Fruit fly (Drosophila melanogaster) whole organism, embryonic: Measurements from ENCODE around the gene Gnf1.

Experiments
- Ada2b ChIP-seq: fragments of 200-800 bp; sonication (Bioruptor generic); IDR thresholded peaks from 2 replicates; pipeline ENCODE4 v1.3.6; 2022; ENCODE audit warnings: missing biosample characterization, missing genetic modification characterization
- Aef1 ChIP-seq: fragments of 200-800 bp; sonication (Bioruptor generic); IDR thresholded peaks from 3 replicates; pipeline ENCODE4 v1.3.6; 2022; ENCODE audit warnings: missing biosample characterization, missing genetic modification characterization
- Atf-2 ChIP-seq: fragments of 200-800 bp; sonication (Bioruptor generic); optimal IDR thresholded peaks from 2 replicates; lab custom pipeline; 2016; ENCODE audit warnings: missing biosample characterization, missing genetic modification characterization
- Atf3 ChIP-seq: fragments of 200-800 bp; sonication (Bioruptor generic); optimal IDR thresholded peaks from 3 replicates; lab custom pipeline; 2016; ENCODE audit warnings: missing biosample characterization, missing genetic modification characterization
- B-H1 ChIP-seq: fragments of 200-800 bp; sonication (Bioruptor generic); IDR thresholded peaks from 3 replicates; pipeline ENCODE4 v1.3.6; 2022; ENCODE audit warnings: missing biosample characterization, missing genetic modification characterization
- B-H2 ChIP-seq: fragments of 200-800 bp; sonication (Bioruptor generic); optimal IDR thresholded peaks from 2 replicates; lab custom pipeline; 2018; ENCODE audit warnings: missing biosample characterization, mild to moderate bottlenecking, missing genetic modification characterization
- CG1024 ChIP-seq: fragments of 200-800 bp; sonication (Bioruptor generic); IDR thresholded peaks from 2 replicates; pipeline ENCODE4 v1.3.6; 2022; ENCODE audit warnings: missing biosample characterization, missing genetic modification characterization
- CG12155 ChIP-seq: fragments of 200-800 bp; sonication (Bioruptor generic); optimal IDR thresholded peaks from 3 replicates; lab custom pipeline; 2016; ENCODE audit warnings: missing biosample characterization, missing genetic modification characterization
- CG12299 ChIP-seq: fragments of 200-800 bp; sonication (Bioruptor generic); optimal IDR thresholded peaks from 2 replicates; lab custom pipeline; 2018; ENCODE audit warnings: missing biosample characterization, mild to moderate bottlenecking, missing genetic modification characterization
- CG12942 ChIP-seq: fragments of 200-800 bp; sonication (Bioruptor generic); optimal IDR thresholded peaks from 3 replicates; lab custom pipeline; 2016; ENCODE audit warnings: missing biosample characterization, missing genetic modification characterization
- CG14014 ChIP-seq: fragments of 200-800 bp; sonication (Bioruptor generic); IDR thresholded peaks from 2 replicates; pipeline ENCODE4 v1.3.6; 2022; ENCODE audit warnings: missing biosample characterization, missing genetic modification characterization
- CG14965 ChIP-seq: fragments of 200-800 bp; sonication (Bioruptor generic); optimal IDR thresholded peaks from 2 replicates; lab custom pipeline; 2016; ENCODE audit warnings: missing biosample characterization, missing genetic modification characterization, borderline replicate concordance
- CG15011 ChIP-seq: fragments of 200-800 bp; sonication (Bioruptor generic); optimal IDR thresholded peaks from 3 replicates; lab custom pipeline; 2018; ENCODE audit warnings: missing biosample characterization, mild to moderate bottlenecking, missing genetic modification characterization
- CG17802 ChIP-seq: fragments of 200-800 bp; sonication (Bioruptor generic); optimal IDR thresholded peaks from 2 replicates; lab custom pipeline; 2018; ENCODE audit warnings: missing biosample characterization, mild to moderate bottlenecking, missing genetic modification characterization, moderate library complexity
- CG18764 ChIP-seq: fragments of 200-800 bp; sonication (Bioruptor generic); optimal IDR thresholded peaks from 3 replicates; lab custom pipeline; 2016; ENCODE audit warnings: missing biosample characterization, missing genetic modification characterization
- CG4617 ChIP-seq: fragments of 200-800 bp; sonication (Bioruptor generic); optimal IDR thresholded peaks from 3 replicates; lab custom pipeline; 2016; ENCODE audit warnings: missing biosample characterization, missing genetic modification characterization, borderline replicate concordance
- CG6272 ChIP-seq: fragments of 200-800 bp; sonication (Bioruptor generic); IDR thresholded peaks from 2 replicates; pipeline ENCODE4 v1.3.6; 2022; ENCODE audit warnings: missing biosample characterization, missing genetic modification characterization
- CG7987 ChIP-seq: fragments of 200-800 bp; sonication (Bioruptor generic); optimal IDR thresholded peaks from 2 replicates; lab custom pipeline; 2018; ENCODE audit warnings: missing biosample characterization, mild to moderate bottlenecking, missing genetic modification characterization, moderate library complexity
- CG8281 ChIP-seq: fragments of 200-800 bp; sonication (Bioruptor generic); optimal IDR thresholded peaks from 2 replicates; lab custom pipeline; 2018; ENCODE audit warnings: missing biosample characterization, mild to moderate bottlenecking, missing genetic modification characterization, moderate library complexity
- CG8478 ChIP-seq: fragments of >200 bp; optimal IDR thresholded peaks from 2 replicates; lab custom pipeline; 2018
- CG9215 ChIP-seq: fragments of 200-800 bp; sonication (Bioruptor generic); IDR thresholded peaks from 2 replicates; pipeline ENCODE4 v1.3.6; 2022; ENCODE audit warnings: missing biosample characterization, missing genetic modification characterization
- CG9727 ChIP-seq: fragments of 200-800 bp; sonication (Bioruptor generic); optimal IDR thresholded peaks from 3 replicates; lab custom pipeline; 2017; ENCODE audit warnings: missing biosample characterization, mild to moderate bottlenecking, missing genetic modification characterization
- CTCF ChIP-seq: fragments of 200-800 bp; sonication (Bioruptor generic); optimal IDR thresholded peaks from 2 replicates; lab custom pipeline; 2017; ENCODE audit warnings: missing biosample characterization, mild to moderate bottlenecking, missing genetic modification characterization, moderate library complexity
- Camta ChIP-seq: fragments of 200-800 bp; sonication (Bioruptor generic); optimal IDR thresholded peaks from 2 replicates; lab custom pipeline; 2016; ENCODE audit warnings: missing biosample characterization, missing genetic modification characterization
- D ChIP-seq, 2 experiments: fragments of 200-800 bp in 1 of 2; fragments of >200 bp in 1 of 2; sonication (Bioruptor generic) in 1 of 2; optimal IDR thresholded peaks; 2 replicates in 1 of 2; 3 replicates in 1 of 2; lab custom pipeline; 2017; ENCODE audit warnings: mild to moderate bottlenecking in 1 of 2, missing biosample characterization in 1 of 2, missing genetic modification characterization in 1 of 2, missing genetic modification reagents in 1 of 2
- Drgx ChIP-seq: fragments of 200-800 bp; sonication (Bioruptor generic); IDR thresholded peaks from 2 replicates; pipeline ENCODE4 v1.3.6; 2022; ENCODE audit warnings: missing biosample characterization, missing genetic modification characterization
- Eip74EF ChIP-seq, 2 experiments: fragments of 200-800 bp in 1 of 2; fragments of >200 bp in 1 of 2; sonication (Bioruptor generic) in 1 of 2; optimal IDR thresholded peaks; 2 replicates each; lab custom pipeline; 2017 to 2019; ENCODE audit warnings: missing biosample characterization in 2 of 2, missing genetic modification characterization in 2 of 2, mild to moderate bottlenecking in 1 of 2, moderate library complexity in 1 of 2
- Hr39 ChIP-seq: fragments of >200 bp; optimal IDR thresholded peaks from 2 replicates; lab custom pipeline; 2017
- Hsf ChIP-seq: fragments of 200-800 bp; sonication (Bioruptor generic); optimal IDR thresholded peaks from 3 replicates; lab custom pipeline; 2016; ENCODE audit warnings: missing biosample characterization, missing genetic modification characterization
- MESR4 ChIP-seq: fragments of 200-800 bp; sonication (Bioruptor generic); optimal IDR thresholded peaks from 2 replicates; lab custom pipeline; 2018; ENCODE audit warnings: missing biosample characterization, mild to moderate bottlenecking, missing genetic modification characterization, moderate library complexity
- PHDP ChIP-seq: fragments of 200-800 bp; sonication (Bioruptor generic); optimal IDR thresholded peaks from 3 replicates; lab custom pipeline; 2018; ENCODE audit warnings: missing biosample characterization, mild to moderate bottlenecking, missing genetic modification characterization, moderate library complexity
- Pdp1 ChIP-seq, 2 experiments: fragments of 200-800 bp; sonication (Bioruptor generic); optimal IDR thresholded peaks; 3 replicates each; lab custom pipeline; 2016; ENCODE audit warnings: missing biosample characterization in 2 of 2, missing genetic modification characterization in 2 of 2, mild to moderate bottlenecking in 1 of 2, moderate library complexity in 1 of 2
- Sry-δ ChIP-seq: fragments of 200-800 bp; sonication (Bioruptor generic); optimal IDR thresholded peaks from 2 replicates; lab custom pipeline; 2016; ENCODE audit warnings: missing biosample characterization, missing genetic modification characterization
- Ssrp ChIP-seq: fragments of 200-800 bp; sonication (Bioruptor generic); optimal IDR thresholded peaks from 2 replicates; lab custom pipeline; 2018; ENCODE audit warnings: missing biosample characterization, mild to moderate bottlenecking, missing genetic modification characterization, moderate library complexity
- Stat92E ChIP-seq, 3 experiments: fragments of >200 bp in 2 of 3; fragments of 200-800 bp in 1 of 3; sonication (Bioruptor generic) in 1 of 3; optimal IDR thresholded peaks; 2 replicates each; lab custom pipeline; 2017 to 2019; ENCODE audit warnings: missing biosample characterization in 3 of 3, missing genetic modification characterization in 3 of 3, mild to moderate bottlenecking in 1 of 3, moderate library complexity in 1 of 3
- Taf1 ChIP-seq: fragments of 200-800 bp; sonication (Bioruptor generic); IDR thresholded peaks from 2 replicates; pipeline ENCODE4 v1.3.6; 2022; ENCODE audit warnings: missing biosample characterization, missing genetic modification characterization
- cad ChIP-seq: fragments of >200 bp; optimal IDR thresholded peaks from 2 replicates; lab custom pipeline; 2017; ENCODE audit warnings: missing biosample characterization, missing genetic modification characterization
- chm ChIP-seq: fragments of 200-800 bp; sonication (Bioruptor generic); IDR thresholded peaks from 2 replicates; pipeline ENCODE4 v1.3.6; 2022; ENCODE audit warnings: missing biosample characterization, missing genetic modification characterization
- danr ChIP-seq: fragments of 200-800 bp; sonication (Bioruptor generic); IDR thresholded peaks from 2 replicates; pipeline ENCODE4 v1.3.6; 2022; ENCODE audit warnings: missing biosample characterization, missing genetic modification characterization
- eve ChIP-seq, 2 experiments: fragments of >200 bp; optimal IDR thresholded peaks; 2 replicates each; lab custom pipeline; 2017; ENCODE audit warnings: missing biosample characterization in 2 of 2, missing genetic modification characterization in 2 of 2
- fd96Cb ChIP-seq: fragments of 200-800 bp; sonication (Bioruptor generic); optimal IDR thresholded peaks from 2 replicates; lab custom pipeline; 2018; ENCODE audit warnings: missing biosample characterization, mild to moderate bottlenecking, missing genetic modification characterization, moderate library complexity
- grn ChIP-seq: fragments of 200-800 bp; sonication (Bioruptor generic); optimal IDR thresholded peaks from 3 replicates; lab custom pipeline; 2017; ENCODE audit warnings: missing biosample characterization, missing genetic modification characterization
- gt ChIP-seq: fragments of 200-800 bp; sonication (Bioruptor generic); IDR thresholded peaks from 2 replicates; pipeline ENCODE4 v1.3.6; 2022; ENCODE audit warnings: missing biosample characterization, missing genetic modification characterization
- kni ChIP-seq: fragments of 200-800 bp; sonication (Bioruptor generic); optimal IDR thresholded peaks from 3 replicates; lab custom pipeline; 2017; ENCODE audit warnings: mild to moderate bottlenecking, missing biosample characterization, missing genetic modification reagents, missing genetic modification characterization
- lbe ChIP-seq: fragments of 200-800 bp; sonication (Bioruptor generic); optimal IDR thresholded peaks from 2 replicates; lab custom pipeline; 2016; ENCODE audit warnings: missing biosample characterization, mild to moderate bottlenecking, missing genetic modification characterization
- lilli ChIP-seq: fragments of 200-800 bp; sonication (Bioruptor generic); optimal IDR thresholded peaks from 3 replicates; lab custom pipeline; 2016; ENCODE audit warnings: missing biosample characterization, missing genetic modification characterization
- luna ChIP-seq: fragments of 200-800 bp; sonication (Bioruptor generic); optimal IDR thresholded peaks from 2 replicates; lab custom pipeline; 2016; ENCODE audit warnings: missing biosample characterization, missing genetic modification characterization
- nerfin-2 ChIP-seq: fragments of 200-800 bp; sonication (Bioruptor generic); IDR thresholded peaks from 2 replicates; pipeline ENCODE4 v1.3.6; 2022; ENCODE audit warnings: missing biosample characterization, missing genetic modification characterization; ENCODE audit not compliant: partially characterized antibody
- pb ChIP-seq: fragments of 200-800 bp; sonication (Bioruptor generic); optimal IDR thresholded peaks from 3 replicates; lab custom pipeline; 2016; ENCODE audit warnings: missing biosample characterization, missing genetic modification characterization
- pfk ChIP-seq: fragments of 200-800 bp; sonication (Bioruptor generic); optimal IDR thresholded peaks from 2 replicates; lab custom pipeline; 2018; ENCODE audit warnings: missing biosample characterization, mild to moderate bottlenecking, missing genetic modification characterization, moderate library complexity
- run ChIP-seq: fragments of 200-800 bp; sonication (Bioruptor generic); optimal IDR thresholded peaks from 3 replicates; lab custom pipeline; 2018; ENCODE audit warnings: missing biosample characterization, mild to moderate bottlenecking, missing genetic modification characterization

The Gnf1 gene

DNA sequence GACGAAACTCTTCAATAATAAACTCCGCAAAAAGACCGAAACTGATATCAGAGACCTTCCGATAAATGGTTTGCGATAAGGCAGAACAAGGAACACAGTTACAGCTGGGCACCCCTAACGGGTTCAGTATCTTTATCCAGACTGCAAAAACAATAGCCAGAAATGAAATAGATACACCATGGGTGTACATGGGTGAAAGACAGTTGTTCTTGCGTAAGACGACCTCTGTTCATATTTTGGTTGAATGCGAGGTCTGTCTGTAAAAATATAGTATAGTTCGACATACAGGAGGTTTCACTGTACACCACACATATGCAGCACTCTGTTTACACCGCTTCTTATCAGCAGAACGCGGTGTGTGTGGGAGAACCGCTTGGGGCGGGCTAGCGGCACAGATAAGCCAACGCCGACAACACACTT lies 5.7 kb downstream of the Gnf1 start (continued):
- TF ChIP-seq Eip74EF (GFP tag; optimal IDR thresholded peaks at IDR 0.05; lab: Kevin White, UChicago) (peak in 1 of 2 experiments; percentile 52), nerfin-2 (GFP tag; lab: Robert Waterston, UW) (no peak), CG12299 (tag; lab: Kevin White, UChicago) (no peak), Camta (GFP tag; lab: Kevin White, UChicago) (peak; percentile 39), CG8281 (tag; lab: Kevin White, UChicago) (no peak), PHDP (tag; lab: Kevin White, UChicago) (peak; percentile 67), fd96Cb (tag; lab: Kevin White, UChicago) (peak; percentile 51), B-H1 (GFP tag; lab: Robert Waterston, UW) (no peak), CG6272 (GFP tag; lab: Robert Waterston, UW) (no peak), CG12942 (GFP tag; lab: Kevin White, UChicago) (peak; percentile 31), lbe (GFP tag; lab: Kevin White, UChicago) (peak; percentile 71), CG9215 (GFP tag; lab: Robert Waterston, UW) (peak; percentile 72), CG12155 (peak; percentile 59), Drgx (GFP tag; lab: Robert Waterston, UW) (0 out of 2 replicates have a peak, but pooled peaks have one; percentile 24), Taf1 (GFP tag; lab: Robert Waterston, UW) (peak; percentile 72), CG18764 (GFP tag; lab: Kevin White, UChicago) (peak; percentile 40), CG14965 (GFP tag; lab: Kevin White, UChicago) (no peak), MESR4 (GFP tag; lab: Kevin White, UChicago) (peak; percentile 4), CTCF (no peak), lilli (peak; percentile 80), Ssrp (tag; lab: Kevin White, UChicago) (no peak), Aef1 (GFP tag; lab: Robert Waterston, UW) (peak; percentile 66), CG4617 (GFP tag; lab: Kevin White, UChicago) (no peak), chm (GFP tag; lab: Robert Waterston, UW) (peak; percentile 62; the same call in 1 of the 2 replicates), Pdp1 (GFP tag; optimal IDR thresholded peaks at IDR 0.05; lab: Kevin White, UChicago) (peak; percentile 66 to 87), Sry-δ (peak; percentile 34), CG1024 (GFP tag; lab: Robert Waterston, UW) (peak; percentile 31; the same call in 1 of the 2 replicates), Stat92E (GFP tag; optimal IDR thresholded peaks at IDR 0.05; lab: Kevin White, UChicago) (no peak), eve (GFP tag; optimal IDR thresholded peaks at IDR 0.05; lab: Kevin White, UChicago) (no peak), CG7987 (peak; percentile 16), cad (GFP tag; lab: Kevin White, UChicago) (no peak), CG17802 (tag; lab: Kevin White, UChicago) (peak; percentile 15), CG9727 (GFP tag; lab: Kevin White, UChicago) (peak; percentile 61), grn (GFP tag; lab: Kevin White, UChicago) (peak; percentile 88), B-H2 (GFP tag; lab: Kevin White, UChicago) (peak; percentile 70), Ada2b (peak; percentile 71), gt (GFP tag; lab: Robert Waterston, UW) (no peak), Atf-2 (GFP tag; lab: Kevin White, UChicago) (peak; percentile 68), pb (peak; percentile 12), kni (GFP tag; lab: Kevin White, UChicago) (peak; percentile 38), Hr39 (lab: Kevin White, UChicago) (no peak), Atf3 (GFP tag; lab: Kevin White, UChicago) (peak; percentile 55), Hsf (GFP tag; lab: Kevin White, UChicago) (peak; percentile 60), D (optimal IDR thresholded peaks at IDR 0.05; lab: Kevin White, UChicago) (no peak), D (GFP tag; optimal IDR thresholded peaks at IDR 0.05; lab: Kevin White, UChicago) (peak; percentile 39), CG14014 (GFP tag; lab: Robert Waterston, UW) (peak; percentile 72), pfk (GFP tag; lab: Kevin White, UChicago) (no peak), run (tag; lab: Kevin White, UChicago) (peak; percentile 9), luna (peak; percentile 2), CG15011 (GFP tag; lab: Kevin White, UChicago) (no peak), danr (0 out of 2 replicates have a peak, but pooled peaks have one; percentile 35), CG8478 (lab: Kevin White, UChicago) (no peak)
